Worm (Caenorhabditis elegans): ENCODE data around the gene C08H9.18.

DNA sequence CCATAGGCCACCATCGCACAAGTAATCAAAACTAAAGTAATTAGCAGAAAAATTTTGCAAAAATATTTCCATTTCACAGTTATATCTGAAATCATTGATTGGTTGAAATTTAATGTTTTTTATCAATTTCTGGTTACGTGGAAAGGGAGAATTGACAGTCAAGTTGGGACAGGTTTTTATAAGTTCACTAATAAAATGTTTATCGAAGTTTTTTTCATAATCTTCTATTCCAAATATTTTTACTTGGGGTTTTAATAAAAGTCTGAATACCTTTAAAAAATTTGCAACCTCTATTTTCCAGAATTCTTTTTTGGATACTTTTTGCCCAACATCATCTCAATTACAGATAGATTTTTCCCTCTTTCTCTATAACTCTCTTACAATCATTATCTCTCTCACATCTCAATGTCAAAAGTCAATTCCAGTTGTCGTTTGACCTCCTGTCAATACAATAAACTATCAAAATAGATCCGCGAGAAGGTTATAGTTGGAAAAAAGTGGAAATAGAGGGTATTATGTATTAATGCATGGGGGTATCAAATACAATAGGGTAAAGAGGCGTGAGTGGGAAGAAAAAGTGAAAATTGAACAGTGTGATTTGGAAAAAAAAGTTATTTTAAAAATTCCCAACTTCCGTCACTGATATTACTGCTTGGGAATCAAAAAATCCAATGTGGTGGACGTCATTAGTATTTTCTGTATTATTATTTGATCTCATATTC is 12.6 kb upstream of the C08H9.18 start, which contains the start of the genes chil-2 and ctsa-3.2:
- TF ChIP-seq sptf-1 (tag; optimal IDR thresholded peaks at IDR 0.05) (no peak), pha-4 (tag; optimal IDR thresholded peaks at IDR 0.05) (no peak), flh-1 (GFP tag; optimal IDR thresholded peaks at IDR 0.05) (no peak), elt-3 (tag; optimal IDR thresholded peaks at IDR 0.05) (no peak), lin-13 (tag; optimal IDR thresholded peaks at IDR 0.05) (no peak), tbx-8 (GFP tag; optimal IDR thresholded peaks at IDR 0.05) (no peak), zip-8 (tag; optimal IDR thresholded peaks at IDR 0.05) (no peak), nhr-237 (tag; optimal IDR thresholded peaks at IDR 0.05) (no peak), snpc-4 (tag; optimal IDR thresholded peaks at IDR 0.05) (no peak), unc-62 (GFP tag; optimal IDR thresholded peaks at IDR 0.05) (no peak), nhr-12 (tag; optimal IDR thresholded peaks at IDR 0.05) (no peak), blmp-1 (tag; optimal IDR thresholded peaks at IDR 0.05) (no peak), nhr-2 (tag; optimal IDR thresholded peaks at IDR 0.05) (no peak), sem-2 (GFP tag; optimal IDR thresholded peaks at IDR 0.05) (no peak)
